Worm (Caenorhabditis elegans) whole organism, L3 larva: ENCODE measurements around the gene C08F11.3.

Experiments used
- R02D3.7 ChIP-seq: fragments of 150-350 bp; optimal IDR thresholded peaks from 2 replicates; lab custom pipeline; 2014; ENCODE audit warnings: missing biosample characterization, missing genetic modification characterization
- ZK546.5 ChIP-seq: sonication (generic microtip); optimal IDR thresholded peaks from 2 replicates; lab custom pipeline; 2017; ENCODE audit warnings: missing biosample characterization, missing genetic modification characterization
- aly-2 ChIP-seq: fragments of 150-350 bp; optimal IDR thresholded peaks from 2 replicates; lab custom pipeline; 2014; ENCODE audit warnings: missing biosample characterization, missing genetic modification characterization
- ama-1 ChIP-seq: fragments of 150-350 bp; optimal IDR thresholded peaks from 2 replicates; lab custom pipeline; 2018
- daf-12 ChIP-seq: fragments of 150-350 bp; optimal IDR thresholded peaks from 2 replicates; lab custom pipeline; 2014; ENCODE audit warnings: missing biosample characterization, missing genetic modification reagents, missing genetic modification characterization
- egl-27 ChIP-seq: sonication (generic microtip); optimal IDR thresholded peaks from 4 replicates; lab custom pipeline; 2017; ENCODE audit warnings: missing biosample characterization, missing genetic modification reagents, missing genetic modification characterization
- egl-5 ChIP-seq: fragments of 150-350 bp; optimal IDR thresholded peaks from 2 replicates; lab custom pipeline; 2017; ENCODE audit warnings: missing biosample characterization, missing genetic modification reagents, missing genetic modification characterization, inconsistent platforms
- elt-1 ChIP-seq: fragments of 150-350 bp; optimal IDR thresholded peaks from 2 replicates; lab custom pipeline; 2014; ENCODE audit warnings: missing biosample characterization, missing genetic modification characterization
- elt-2 ChIP-seq: sonication (generic microtip); optimal IDR thresholded peaks from 2 replicates; lab custom pipeline; 2016; ENCODE audit warnings: missing genetic modification reagents, mild to moderate bottlenecking, missing genetic modification characterization, missing compliant biosample characterization
- eor-1 ChIP-seq, 2 experiments: fragments of 150-350 bp; optimal IDR thresholded peaks; 2 replicates each; lab custom pipeline; 2014 to 2018; ENCODE audit warnings: missing biosample characterization in 2 of 2, missing genetic modification characterization in 2 of 2
- fkh-10 ChIP-seq: sonication (generic microtip); optimal IDR thresholded peaks from 2 replicates; lab custom pipeline; 2017; ENCODE audit warnings: missing biosample characterization, missing genetic modification reagents, missing genetic modification characterization
- fkh-2 ChIP-seq: fragments of 150-350 bp; optimal IDR thresholded peaks from 2 replicates; lab custom pipeline; 2014; ENCODE audit warnings: missing biosample characterization, missing genetic modification reagents, missing genetic modification characterization
- fos-1 ChIP-seq: fragments of 150-350 bp; optimal IDR thresholded peaks from 2 replicates; lab custom pipeline; 2014; ENCODE audit warnings: missing biosample characterization, missing genetic modification characterization
- lin-39 ChIP-seq: fragments of 150-350 bp; optimal IDR thresholded peaks from 2 replicates; lab custom pipeline; 2018; ENCODE audit warnings: missing biosample characterization, missing genetic modification reagents, missing genetic modification characterization
- lsy-12 ChIP-seq: sonication (generic microtip); optimal IDR thresholded peaks from 2 replicates; lab custom pipeline; 2016; ENCODE audit warnings: mild to moderate bottlenecking, missing genetic modification characterization, missing compliant biosample characterization
- nfya-1 ChIP-seq: sonication (generic microtip); optimal IDR thresholded peaks from 2 replicates; lab custom pipeline; 2017; ENCODE audit warnings: missing genetic modification characterization, mild to moderate bottlenecking, missing compliant biosample characterization, antibody characterized with exemption, moderate library complexity; ENCODE audit not compliant: insufficient read depth
- nhr-12 ChIP-seq: fragments of 150-350 bp; optimal IDR thresholded peaks from 2 replicates; lab custom pipeline; 2014; ENCODE audit warnings: missing biosample characterization, missing genetic modification characterization
- nhr-237 ChIP-seq: fragments of 150-350 bp; optimal IDR thresholded peaks from 2 replicates; lab custom pipeline; 2014; ENCODE audit warnings: missing biosample characterization, missing genetic modification characterization
- nhr-28 ChIP-seq: fragments of 150-350 bp; optimal IDR thresholded peaks from 2 replicates; lab custom pipeline; 2014; ENCODE audit warnings: missing biosample characterization, missing genetic modification characterization
- nhr-43 ChIP-seq: sonication (generic microtip); optimal IDR thresholded peaks from 2 replicates; lab custom pipeline; 2016; ENCODE audit warnings: mild to moderate bottlenecking, missing genetic modification characterization, missing compliant biosample characterization; ENCODE audit not compliant: poor library complexity, severe bottlenecking
- nhr-67 ChIP-seq: fragments of 150-350 bp; optimal IDR thresholded peaks from 2 replicates; lab custom pipeline; 2014; ENCODE audit warnings: missing biosample characterization, missing genetic modification characterization
- nhr-76 ChIP-seq: fragments of 150-350 bp; sonication (generic microtip); optimal IDR thresholded peaks from 5 replicates; lab custom pipeline; 2014; ENCODE audit warnings: missing biosample characterization, missing genetic modification characterization
- nhr-77 ChIP-seq: fragments of 150-350 bp; optimal IDR thresholded peaks from 2 replicates; lab custom pipeline; 2014; ENCODE audit warnings: missing biosample characterization, missing genetic modification characterization
- pqm-1 ChIP-seq: fragments of 150-350 bp; optimal IDR thresholded peaks from 2 replicates; lab custom pipeline; 2017; ENCODE audit warnings: missing biosample characterization, missing genetic modification characterization, inconsistent platforms
- sea-2 ChIP-seq: fragments of 150-350 bp; sonication (generic microtip); optimal IDR thresholded peaks from 4 replicates; lab custom pipeline; 2014; ENCODE audit warnings: missing biosample characterization, missing genetic modification reagents, missing genetic modification characterization
- skn-1 ChIP-seq: fragments of 150-350 bp; optimal IDR thresholded peaks from 2 replicates; lab custom pipeline; 2014; ENCODE audit warnings: missing biosample characterization, missing genetic modification characterization
- snpc-4 ChIP-seq: fragments of 150-350 bp; optimal IDR thresholded peaks from 2 replicates; lab custom pipeline; 2014; ENCODE audit warnings: missing biosample characterization, missing genetic modification characterization
- tbx-2 ChIP-seq: sonication (generic microtip); optimal IDR thresholded peaks from 2 replicates; lab custom pipeline; 2016; ENCODE audit warnings: mild to moderate bottlenecking, missing genetic modification characterization, missing compliant biosample characterization
- unc-39 ChIP-seq: sonication (generic microtip); optimal IDR thresholded peaks from 4 replicates; lab custom pipeline; 2017; ENCODE audit warnings: missing biosample characterization, missing genetic modification characterization
- unc-62 ChIP-seq: fragments of 150-350 bp; sonication (generic microtip); optimal IDR thresholded peaks from 4 replicates; lab custom pipeline; 2014; ENCODE audit warnings: missing biosample characterization, missing genetic modification reagents, missing genetic modification characterization
- zag-1 ChIP-seq: fragments of 150-350 bp; optimal IDR thresholded peaks from 2 replicates; lab custom pipeline; 2014; ENCODE audit warnings: missing biosample characterization, missing genetic modification characterization

Gene C08F11.3

ce11 chrIV:13636975-13637374, 17.7 kb downstream of the C08F11.3 start, which contains the start of gene C08F11.7:
C08F11.7 (plus strand) TSS chrIV:13637275.
- TF ChIP-seq egl-5 (tag; lab: Kevin White, UChicago) (no peak), nhr-237 (tag; lab: Kevin White, UChicago) (no peak), nhr-67 (tag; lab: Kevin White, UChicago) (no peak), fkh-2 (tag; lab: Kevin White, UChicago) (no peak), nhr-76 (no peak), nfya-1 (tag; lab: Kevin White, UChicago) (no peak)
- TF ChIP-seq, all 47 proteins: peak for 0

ce11 chrIV:13639027-13639426, 19.7 kb downstream of the C08F11.3 start, which contains the start of gene ugt-22:
ugt-22 (plus strand) TSS chrIV:13639260.
- TF ChIP-seq pqm-1 (peak; percentile 83), zag-1 (tag; lab: Kevin White, UChicago) (no peak), nhr-43 (tag; lab: Kevin White, UChicago) (no peak), nhr-77 (tag; lab: Kevin White, UChicago) (no peak), egl-27 (tag; lab: Kevin White, UChicago) (no peak), daf-12 (tag; lab: Kevin White, UChicago) (no peak), skn-1 (peak; percentile 22), nhr-76 (no peak), fkh-10 (GFP tag; lab: Kevin White, UChicago) (no peak), ama-1 (lab: Kevin White, UChicago) (no peak), lsy-12 (tag; lab: Kevin White, UChicago) (no peak), elt-2 (tag; lab: Kevin White, UChicago) (peak; percentile 86), tbx-2 (tag; lab: Kevin White, UChicago) (no peak), nhr-12 (tag; lab: Kevin White, UChicago) (no peak)

ce11 chrIV:13645823-13646222, 26.5 kb downstream of the C08F11.3 start, which contains the start of gene srz-29:
srz-29 (minus strand) TSS chrIV:13645923.
- TF ChIP-seq tbx-2 (tag; lab: Kevin White, UChicago) (no peak), elt-1 (no peak), nhr-76 (no peak), nhr-28 (tag; lab: Kevin White, UChicago) (no peak), fos-1 (tag; lab: Kevin White, UChicago) (no peak), nhr-12 (tag; lab: Kevin White, UChicago) (no peak), sea-2 (GFP tag; lab: Kevin White, UChicago) (no peak), fkh-10 (GFP tag; lab: Kevin White, UChicago) (no peak), pqm-1 (no peak), unc-39 (no peak), fkh-2 (tag; lab: Kevin White, UChicago) (no peak)

ce11 chrIV:13647558-13647957, 28.3 kb downstream of the C08F11.3 start, which contains the start of gene ule-4:
ule-4 (minus strand) TSS chrIV:13647658.
- no peak for TF ChIP-seq R02D3.7 (tag; lab: Kevin White, UChicago)
- TF ChIP-seq ZK546.5 (tag; lab: Kevin White, UChicago) = no peak
- TF ChIP-seq, all 47 proteins: peak for 0

- TF ChIP-seq fos-1 (tag; lab: Kevin White, UChicago) (no peak), nhr-77 (tag; lab: Kevin White, UChicago) (no peak), nhr-12 (tag; lab: Kevin White, UChicago) (no peak), unc-62 (GFP tag; lab: Kevin White, UChicago) (no peak), ZK546.5 (tag; lab: Kevin White, UChicago) (no peak), nhr-76 (no peak), lin-39 (no peak), ama-1 (lab: Kevin White, UChicago) (no peak), pqm-1 (no peak), nfya-1 (tag; lab: Kevin White, UChicago) (no peak)
Observed at ce11 chrIV:13649126-13649525, 29.8 kb downstream of the C08F11.3 start, which contains the start of gene C08F11.10. C08F11.10 (minus strand) TSS chrIV:13649226.

- TF ChIP-seq ama-1 (lab: Kevin White, UChicago) (no peak), elt-2 (tag; lab: Kevin White, UChicago) (no peak), snpc-4 (tag; lab: Kevin White, UChicago) (no peak), egl-5 (tag; lab: Kevin White, UChicago) (no peak), ZK546.5 (tag; lab: Kevin White, UChicago) (no peak), eor-1 (tag; optimal IDR thresholded peaks at IDR 0.05; lab: Kevin White, UChicago) (no peak), unc-39 (no peak), aly-2 (tag; lab: Kevin White, UChicago) (no peak), unc-62 (GFP tag; lab: Kevin White, UChicago) (no peak)
Observed at ce11 chrIV:13650238-13650637, 30.9 kb downstream of the C08F11.3 start, which contains the start of gene C08F11.17. C08F11.17 (minus strand) TSS chrIV:13650338.
